Worm (Caenorhabditis elegans) whole organism, young adult: ENCODE data around the gene srz-6.

ENCODE experiments used
- D2030.7 ChIP-seq: fragments of 200-800 bp; sonication (Bioruptor generic); IDR thresholded peaks from 2 replicates; pipeline ENCODE4 v1.3.6; 2022; ENCODE audit warnings: missing genetic modification reagents, missing genetic modification characterization, missing compliant biosample characterization
- F10E7.11 ChIP-seq: sonication (generic microtip); optimal IDR thresholded peaks from 2 replicates; lab custom pipeline; 2017; ENCODE audit warnings: mild to moderate bottlenecking, missing genetic modification characterization, moderate library complexity, missing compliant biosample characterization
- F22D6.2 ChIP-seq: sonication (generic microtip); optimal IDR thresholded peaks from 2 replicates; lab custom pipeline; 2016; ENCODE audit warnings: mild to moderate bottlenecking, missing genetic modification characterization, missing compliant biosample characterization
- F57C9.4 ChIP-seq: sonication (generic microtip); optimal IDR thresholded peaks from 2 replicates; lab custom pipeline; 2017; ENCODE audit warnings: mild to moderate bottlenecking, missing genetic modification characterization, missing compliant biosample characterization
- K11D2.4 ChIP-seq: fragments of 200-800 bp; sonication (Bioruptor generic); IDR thresholded peaks from 2 replicates; pipeline ENCODE4 v1.3.6; 2022; ENCODE audit warnings: missing genetic modification reagents, missing genetic modification characterization, missing compliant biosample characterization
- K12H6.12 ChIP-seq: fragments of 200-800 bp; sonication (Bioruptor generic); optimal IDR thresholded peaks from 2 replicates; lab custom pipeline; 2018; ENCODE audit warnings: mild to moderate bottlenecking, missing genetic modification characterization, missing compliant biosample characterization
- Y53F4B.3 ChIP-seq: fragments of 200-800 bp; sonication (Bioruptor generic); IDR thresholded peaks from 2 replicates; pipeline ENCODE4 v1.3.6; 2022; ENCODE audit warnings: missing genetic modification reagents, missing genetic modification characterization, missing compliant biosample characterization
- Y67H2A.10 ChIP-seq: fragments of 200-800 bp; sonication (Bioruptor generic); conservative IDR thresholded peaks from 2 replicates; pipeline ENCODE4 v1.3.6; 2022; ENCODE audit warnings: missing genetic modification reagents, missing genetic modification characterization, missing compliant biosample characterization
- aptf-3 ChIP-seq: fragments of 200-800 bp; sonication (Bioruptor generic); IDR thresholded peaks from 2 replicates; pipeline ENCODE4 v1.3.6; 2022; ENCODE audit warnings: missing genetic modification characterization, missing compliant biosample characterization
- attf-3 ChIP-seq: fragments of 200-800 bp; sonication (Bioruptor generic); conservative IDR thresholded peaks from 2 replicates; pipeline ENCODE4 v1.3.6; 2022; ENCODE audit warnings: missing genetic modification reagents, missing genetic modification characterization, missing compliant biosample characterization
- attf-5 ChIP-seq: fragments of 200-800 bp; sonication (Bioruptor generic); optimal IDR thresholded peaks from 2 replicates; lab custom pipeline; 2018; ENCODE audit warnings: mild to moderate bottlenecking, missing genetic modification characterization, missing compliant biosample characterization
- bed-1 ChIP-seq: fragments of 200-800 bp; sonication (Bioruptor generic); IDR thresholded peaks from 2 replicates; pipeline ENCODE4 v1.3.6; 2022; ENCODE audit warnings: missing genetic modification reagents, missing genetic modification characterization, missing compliant biosample characterization
- cebp-2 ChIP-seq: fragments of 200-800 bp; sonication (Bioruptor generic); IDR thresholded peaks from 2 replicates; pipeline ENCODE4 v1.3.6; 2022; ENCODE audit warnings: missing genetic modification characterization, missing compliant biosample characterization
- ceh-27 ChIP-seq: fragments of 200-800 bp; sonication (Bioruptor generic); optimal IDR thresholded peaks from 2 replicates; lab custom pipeline; 2018; ENCODE audit warnings: mild to moderate bottlenecking, missing genetic modification characterization, moderate library complexity, missing compliant biosample characterization
- ceh-40 ChIP-seq: fragments of 200-800 bp; sonication (Bioruptor generic); IDR thresholded peaks from 2 replicates; pipeline ENCODE4 v1.3.6; 2022; ENCODE audit warnings: missing genetic modification characterization, missing compliant biosample characterization
- dpff-1 ChIP-seq: sonication (generic microtip); optimal IDR thresholded peaks from 2 replicates; lab custom pipeline; 2017; ENCODE audit warnings: mild to moderate bottlenecking, missing genetic modification characterization, missing compliant biosample characterization
- efl-1 ChIP-seq: fragments of 150-350 bp; optimal IDR thresholded peaks from 2 replicates; lab custom pipeline; 2014; ENCODE audit warnings: missing biosample characterization, missing genetic modification reagents, missing genetic modification characterization
- egl-18 ChIP-seq: fragments of 200-800 bp; sonication (Bioruptor generic); IDR thresholded peaks from 2 replicates; pipeline ENCODE4 v1.3.6; 2022; ENCODE audit warnings: missing genetic modification reagents, missing genetic modification characterization, missing compliant biosample characterization
- ets-4 ChIP-seq: fragments of 200-800 bp; sonication (Bioruptor generic); optimal IDR thresholded peaks from 2 replicates; lab custom pipeline; 2018; ENCODE audit warnings: mild to moderate bottlenecking, missing genetic modification characterization, missing compliant biosample characterization
- fkh-3 ChIP-seq: sonication (generic microtip); optimal IDR thresholded peaks from 2 replicates; lab custom pipeline; 2016; ENCODE audit warnings: mild to moderate bottlenecking, missing genetic modification characterization, missing compliant biosample characterization
- hlh-12 ChIP-seq: sonication (generic microtip); optimal IDR thresholded peaks from 2 replicates; lab custom pipeline; 2016; ENCODE audit warnings: missing genetic modification characterization, missing compliant biosample characterization
- hmg-1.2 ChIP-seq: fragments of 200-800 bp; sonication (Bioruptor generic); IDR thresholded peaks from 2 replicates; pipeline ENCODE4 v1.3.6; 2022; ENCODE audit warnings: missing genetic modification reagents, missing genetic modification characterization, missing compliant biosample characterization
- hrde-1 ChIP-seq: sonication (generic microtip); optimal IDR thresholded peaks from 2 replicates; lab custom pipeline; 2016; ENCODE audit warnings: missing genetic modification characterization, mild to moderate bottlenecking, missing compliant biosample characterization, moderate library complexity, missing genotype, missing genetic modification reagents, borderline replicate concordance
- lag-1 ChIP-seq: fragments of 200-800 bp; sonication (Bioruptor generic); IDR thresholded peaks from 2 replicates; pipeline ENCODE4 v1.3.6; 2022; ENCODE audit warnings: missing genetic modification reagents, missing genetic modification characterization, missing compliant biosample characterization
- let-607 ChIP-seq, 2 experiments: fragments of 200-800 bp in 1 of 2; sonication (Bioruptor generic) in 1 of 2; sonication (generic microtip) in 1 of 2; optimal IDR thresholded peaks; 2 replicates each; lab custom pipeline; 2016 to 2018; ENCODE audit warnings: mild to moderate bottlenecking in 2 of 2, missing compliant biosample characterization in 2 of 2, missing genetic modification characterization in 2 of 2, moderate library complexity in 2 of 2, missing genotype in 1 of 2
- lir-1 ChIP-seq: fragments of 200-800 bp; sonication (Bioruptor generic); conservative IDR thresholded peaks from 2 replicates; pipeline ENCODE4 v1.3.6; 2022; ENCODE audit warnings: missing genetic modification reagents, missing genetic modification characterization, missing compliant biosample characterization
- mes-4 ChIP-seq: sonication (generic microtip); optimal IDR thresholded peaks from 2 replicates; lab custom pipeline; 2016; ENCODE audit warnings: missing genotype, missing genetic modification characterization, missing compliant biosample characterization
- nfya-1 ChIP-seq: sonication (generic microtip); optimal IDR thresholded peaks from 2 replicates; lab custom pipeline; 2017; ENCODE audit warnings: antibody characterized with exemption, missing compliant biosample characterization, missing genetic modification characterization, borderline replicate concordance; ENCODE audit not compliant: insufficient read depth
- nhr-179 ChIP-seq: sonication (generic microtip); optimal IDR thresholded peaks from 2 replicates; lab custom pipeline; 2016; ENCODE audit warnings: mild to moderate bottlenecking, missing genetic modification characterization, missing compliant biosample characterization
- nhr-27 ChIP-seq: fragments of 200-800 bp; sonication (Bioruptor generic); optimal IDR thresholded peaks from 2 replicates; lab custom pipeline; 2018; ENCODE audit warnings: mild to moderate bottlenecking, missing genetic modification characterization, moderate library complexity, missing compliant biosample characterization
- nhr-80 ChIP-seq: sonication (generic microtip); optimal IDR thresholded peaks from 2 replicates; lab custom pipeline; 2016; ENCODE audit warnings: missing genetic modification characterization, missing compliant biosample characterization
- pha-4 ChIP-seq: fragments of 150-350 bp; sonication (generic microtip); optimal IDR thresholded peaks from 2 replicates; lab custom pipeline; 2014; ENCODE audit warnings: missing biosample characterization, missing genetic modification reagents, missing genetic modification characterization
- repo-1 ChIP-seq: sonication (generic microtip); optimal IDR thresholded peaks from 2 replicates; lab custom pipeline; 2017; ENCODE audit warnings: mild to moderate bottlenecking, missing genetic modification characterization, missing compliant biosample characterization
- rpc-1 ChIP-seq, 2 experiments: fragments of 150-350 bp in 1 of 2; sonication (generic microtip) in 1 of 2; optimal IDR thresholded peaks; 2 replicates each; lab custom pipeline; 2014 to 2018; ENCODE audit warnings: missing biosample characterization in 1 of 2, missing genetic modification characterization in 1 of 2, missing genetic modification reagents in 1 of 2, missing genotype in 1 of 2
- sdz-38 ChIP-seq: sonication (generic microtip); optimal IDR thresholded peaks from 2 replicates; lab custom pipeline; 2016; ENCODE audit warnings: missing genotype, missing genetic modification characterization, missing compliant biosample characterization
- snpc-1.3 ChIP-seq: sonication (generic microtip); optimal IDR thresholded peaks from 2 replicates; lab custom pipeline; 2017; ENCODE audit warnings: missing genetic modification characterization, mild to moderate bottlenecking, missing compliant biosample characterization, antibody characterized with exemption, moderate library complexity, missing genotype, missing genetic modification reagents; ENCODE audit not compliant: insufficient read depth
- snpc-4 ChIP-seq, 5 experiments: fragments of 150-350 bp in 1 of 5; sonication (generic microtip) in 4 of 5; optimal IDR thresholded peaks; 2 replicates each; lab custom pipeline; 2014 to 2018; ENCODE audit warnings: missing genetic modification characterization in 5 of 5, missing biosample characterization in 3 of 5, antibody characterized with exemption in 2 of 5, mild to moderate bottlenecking in 2 of 5, missing compliant biosample characterization in 2 of 5, missing genotype in 2 of 5, moderate library complexity in 2 of 5, missing genetic modification reagents in 1 of 5
- tbx-9 ChIP-seq: sonication (generic microtip); optimal IDR thresholded peaks from 2 replicates; lab custom pipeline; 2016; ENCODE audit warnings: borderline replicate concordance, missing genetic modification characterization, inconsistent platforms, missing compliant biosample characterization
- tlf-1 ChIP-seq: fragments of 200-800 bp; sonication (Bioruptor generic); optimal IDR thresholded peaks from 2 replicates; lab custom pipeline; 2018; ENCODE audit warnings: mild to moderate bottlenecking, missing genetic modification characterization, missing compliant biosample characterization
- unc-62 ChIP-seq: fragments of 150-350 bp; optimal IDR thresholded peaks from 2 replicates; lab custom pipeline; 2014; ENCODE audit warnings: missing biosample characterization, missing genetic modification reagents, missing genetic modification characterization
- ztf-18 ChIP-seq: sonication (generic microtip); optimal IDR thresholded peaks from 2 replicates; lab custom pipeline; 2016; ENCODE audit warnings: missing genotype, mild to moderate bottlenecking, missing genetic modification characterization, missing compliant biosample characterization
- ztf-22 ChIP-seq: fragments of 200-800 bp; sonication (Bioruptor generic); optimal IDR thresholded peaks from 2 replicates; lab custom pipeline; 2018; ENCODE audit warnings: mild to moderate bottlenecking, missing genetic modification characterization, moderate library complexity, missing compliant biosample characterization
- ztf-26 ChIP-seq: sonication (generic microtip); optimal IDR thresholded peaks from 2 replicates; lab custom pipeline; 2017; ENCODE audit warnings: missing genetic modification characterization, missing compliant biosample characterization
- ztf-28 ChIP-seq: fragments of 200-800 bp; sonication (Bioruptor generic); IDR thresholded peaks from 2 replicates; pipeline ENCODE4 v1.3.6; 2022; ENCODE audit warnings: missing genetic modification reagents, missing genetic modification characterization, missing compliant biosample characterization
- ztf-6 ChIP-seq: fragments of 200-800 bp; sonication (Bioruptor generic); IDR thresholded peaks from 2 replicates; pipeline ENCODE4 v1.3.6; 2022; ENCODE audit warnings: missing genetic modification reagents, missing genetic modification characterization, missing compliant biosample characterization

Gene srz-6

DNA sequence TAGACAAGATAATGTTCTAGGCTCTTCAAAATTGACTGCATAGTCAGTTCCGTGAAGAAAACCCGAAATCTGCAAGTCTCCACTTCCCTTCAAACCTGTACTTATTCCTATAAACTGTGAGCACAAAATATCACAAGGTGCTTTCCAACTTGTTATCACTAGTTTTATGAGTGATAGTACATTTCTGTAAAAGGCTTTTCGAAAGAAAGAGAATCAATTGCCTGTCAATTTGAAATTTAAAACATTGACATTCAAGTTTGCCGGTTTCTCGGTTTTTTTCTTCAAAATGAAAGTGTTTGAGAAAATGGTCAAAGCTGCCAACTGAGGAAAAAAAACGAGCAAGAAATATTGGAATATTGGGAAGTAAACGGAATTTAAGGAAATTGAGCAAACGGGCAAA is 26.0 kb downstream of the srz-6 start:
- TF ChIP-seq hlh-12 (no peak), nhr-80 (tag; lab: Kevin White, UChicago) (peak; percentile 35), let-607 (tag; optimal IDR thresholded peaks at IDR 0.05; lab: Kevin White, UChicago) (peak; percentile 58), unc-62 (peak; percentile 34)

DNA sequence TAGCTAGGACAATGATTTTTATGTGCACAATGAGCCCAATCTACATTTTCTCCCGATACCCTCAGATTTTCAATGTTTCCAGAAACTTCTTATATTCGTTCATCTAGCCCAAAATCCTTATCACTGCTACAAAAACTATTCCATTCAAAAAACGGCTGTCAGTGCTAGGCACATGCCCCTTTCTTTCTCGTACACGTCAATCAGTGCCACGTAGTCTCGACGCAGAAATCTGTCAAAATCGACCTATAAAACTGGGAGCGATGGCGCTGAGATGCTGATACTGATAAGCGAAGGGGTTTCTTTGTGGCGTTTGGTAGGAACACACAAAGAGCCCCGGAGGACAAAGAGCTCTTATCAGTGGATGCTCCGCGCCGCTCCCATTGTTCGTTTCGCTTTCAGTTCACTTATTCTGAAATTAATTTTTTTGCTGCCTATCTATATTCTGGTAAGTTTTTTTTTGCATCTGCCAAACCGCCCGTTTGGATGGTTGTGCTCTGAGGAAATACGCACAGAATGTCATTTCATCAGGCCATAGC is 26.8 kb downstream of the srz-6 start, which contains the start of gene srh-70:
TSS of gene srh-70 (minus strand) at position 51 of the 536 bp plus-strand sequence.
- TF ChIP-seq hmg-1.2 (GFP tag; lab: Robert Waterston, UW) (no peak), nhr-27 (tag; lab: Kevin White, UChicago) (no peak), ztf-28 (GFP tag; lab: Robert Waterston, UW) (no peak), K11D2.4 (GFP tag; lab: Robert Waterston, UW) (0 out of 2 replicates have a peak, but pooled peaks have one; percentile 15), ztf-22 (GFP tag; lab: Kevin White, UChicago) (peak; percentile 12), nfya-1 (tag; lab: Kevin White, UChicago) (no peak), lag-1 (GFP tag; lab: Robert Waterston, UW) (no peak), repo-1 (tag; lab: Kevin White, UChicago) (peak; percentile 29), sdz-38 (no peak), attf-5 (GFP tag; lab: Kevin White, UChicago) (peak; percentile 24), K12H6.12 (tag; lab: Kevin White, UChicago) (no peak), ceh-27 (no peak), let-607 (tag; optimal IDR thresholded peaks at IDR 0.05; lab: Kevin White, UChicago) (peak; percentile 99), tlf-1 (GFP tag; lab: Kevin White, UChicago) (peak; percentile 79), pha-4 (tag; lab: Kevin White, UChicago) (no peak), Y53F4B.3 (GFP tag; lab: Robert Waterston, UW) (no peak), nhr-179 (tag; lab: Kevin White, UChicago) (no peak), ztf-6 (no peak), fkh-3 (tag; lab: Kevin White, UChicago) (no peak), nhr-80 (tag; lab: Kevin White, UChicago) (peak; percentile 96), Y67H2A.10 (GFP tag; lab: Robert Waterston, UW) (no peak), ets-4 (peak; percentile 21), rpc-1 (optimal IDR thresholded peaks at IDR 0.05; lab: Kevin White, UChicago) (no peak), rpc-1 (tag; optimal IDR thresholded peaks at IDR 0.05; lab: Kevin White, UChicago) (no peak), F22D6.2 (tag; lab: Kevin White, UChicago) (no peak), ztf-26 (tag; lab: Kevin White, UChicago) (no peak), egl-18 (GFP tag; lab: Robert Waterston, UW) (no peak), ztf-18 (tag; lab: Kevin White, UChicago) (peak; percentile 1), F10E7.11 (tag; lab: Kevin White, UChicago) (no peak), dpff-1 (tag; lab: Kevin White, UChicago) (no peak), F57C9.4 (no peak), attf-3 (no peak), hlh-12 (no peak), aptf-3 (no peak), ceh-40 (GFP tag; lab: Robert Waterston, UW) (no peak), snpc-4 (GFP tag; optimal IDR thresholded peaks at IDR 0.05; lab: Kevin White, UChicago) (no peak), snpc-4 (tag; optimal IDR thresholded peaks at IDR 0.05; lab: Kevin White, UChicago) (peak in 2 of 4 experiments; percentile 22 to 29), snpc-1.3 (tag; lab: Kevin White, UChicago) (no peak), lir-1 (no peak), mes-4 (no peak), efl-1 (GFP tag; lab: Kevin White, UChicago) (no peak), hrde-1 (tag; lab: Kevin White, UChicago) (no peak), cebp-2 (no peak), bed-1 (GFP tag; lab: Robert Waterston, UW) (no peak), D2030.7 (no peak), tbx-9 (no peak), unc-62 (peak; percentile 99)
